Worm (Caenorhabditis elegans) whole organism, L1 larva: ENCODE data around the gene C42D8.1.

Experiments used
- C16A3.4 ChIP-seq: fragments of 150-350 bp; optimal IDR thresholded peaks from 2 replicates; lab custom pipeline; 2014; ENCODE audit warnings: missing biosample characterization, missing genetic modification characterization
- blmp-1 ChIP-seq: fragments of 150-350 bp; optimal IDR thresholded peaks from 2 replicates; lab custom pipeline; 2014; ENCODE audit warnings: missing biosample characterization, missing genetic modification characterization
- ceh-82 ChIP-seq, 3 experiments: fragments of 150-350 bp in 1 of 3; sonication (generic microtip) in 2 of 3; optimal IDR thresholded peaks; 2 replicates each; lab custom pipeline; 2014 to 2017; ENCODE audit warnings: missing biosample characterization in 3 of 3, missing genetic modification characterization in 3 of 3
- dpl-1 ChIP-seq, 3 experiments: fragments of 150-350 bp in 2 of 3; sonication (generic microtip) in 1 of 3; optimal IDR thresholded peaks; 2 replicates each; lab custom pipeline; 2014 to 2017; ENCODE audit warnings: missing biosample characterization in 3 of 3, missing genetic modification characterization in 3 of 3, missing genetic modification reagents in 3 of 3
- dsc-1 ChIP-seq: sonication (generic microtip); optimal IDR thresholded peaks from 2 replicates; lab custom pipeline; 2016; ENCODE audit warnings: mild to moderate bottlenecking, missing genetic modification characterization, missing compliant biosample characterization
- efl-1 ChIP-seq, 4 experiments: fragments of 150-350 bp; optimal IDR thresholded peaks in 3 of 4; peaks in 1 of 4; 1 replicate in 1 of 4; 2 replicates in 3 of 4; lab custom pipeline; 2014; ENCODE audit warnings: missing biosample characterization in 2 of 4, missing genetic modification characterization in 2 of 4, missing genetic modification reagents in 2 of 4
- elt-2 ChIP-seq: sonication (generic microtip); optimal IDR thresholded peaks from 2 replicates; lab custom pipeline; 2016; ENCODE audit warnings: missing genetic modification characterization, mild to moderate bottlenecking, inconsistent platforms, missing compliant biosample characterization, missing genetic modification reagents
- elt-3 ChIP-seq, 6 experiments: fragments of 150-350 bp in 1 of 6; sonication (generic microtip); optimal IDR thresholded peaks; 2 replicates each; lab custom pipeline; 2017 to 2018; ENCODE audit warnings: missing biosample characterization in 6 of 6, missing genetic modification characterization in 6 of 6, inconsistent platforms in 1 of 6
- fkh-10 ChIP-seq: sonication (generic microtip); optimal IDR thresholded peaks from 2 replicates; lab custom pipeline; 2017; ENCODE audit warnings: missing biosample characterization, missing genetic modification reagents, missing genetic modification characterization
- jun-1 ChIP-seq: fragments of 150-350 bp; optimal IDR thresholded peaks from 2 replicates; lab custom pipeline; 2014; ENCODE audit warnings: missing biosample characterization, missing genetic modification reagents, missing genetic modification characterization
- lin-14 ChIP-seq: fragments of 200-800 bp; sonication (Bioruptor generic); optimal IDR thresholded peaks from 2 replicates; lab custom pipeline; 2018; ENCODE audit warnings: mild to moderate bottlenecking, missing genetic modification characterization, moderate library complexity, missing compliant biosample characterization
- lin-35 ChIP-seq, 2 experiments: fragments of 150-350 bp; optimal IDR thresholded peaks; 2 replicates each; lab custom pipeline; 2014; ENCODE audit warnings: missing biosample characterization in 2 of 2, missing genetic modification characterization in 2 of 2, missing genetic modification reagents in 2 of 2
- lir-3 ChIP-seq: sonication (generic microtip); optimal IDR thresholded peaks from 2 replicates; lab custom pipeline; 2016; ENCODE audit warnings: mild to moderate bottlenecking, missing genetic modification characterization, moderate library complexity, missing compliant biosample characterization; ENCODE audit not compliant: poor library complexity
- lsy-2 ChIP-seq, 2 experiments: fragments of 150-350 bp; optimal IDR thresholded peaks; 2 replicates each; lab custom pipeline; 2014; ENCODE audit warnings: missing biosample characterization in 2 of 2, missing genetic modification characterization in 2 of 2
- mdl-1 ChIP-seq, 2 experiments: fragments of 150-350 bp; optimal IDR thresholded peaks; 2 replicates each; lab custom pipeline; 2014 to 2017; ENCODE audit warnings: missing biosample characterization in 2 of 2, missing genetic modification characterization in 2 of 2, inconsistent platforms in 1 of 2
- mep-1 ChIP-seq: fragments of 150-350 bp; optimal IDR thresholded peaks from 2 replicates; lab custom pipeline; 2014; ENCODE audit warnings: missing biosample characterization, missing genetic modification characterization
- nhr-20 ChIP-seq: sonication (generic microtip); optimal IDR thresholded peaks from 2 replicates; lab custom pipeline; 2016; ENCODE audit warnings: mild to moderate bottlenecking, missing genetic modification characterization, missing compliant biosample characterization
- nhr-237 ChIP-seq: fragments of 150-350 bp; optimal IDR thresholded peaks from 2 replicates; lab custom pipeline; 2014; ENCODE audit warnings: missing biosample characterization, missing genetic modification characterization
- nhr-28 ChIP-seq: fragments of 150-350 bp; optimal IDR thresholded peaks from 2 replicates; lab custom pipeline; 2014; ENCODE audit warnings: missing biosample characterization, missing genetic modification characterization
- nhr-47 ChIP-seq: sonication (generic microtip); optimal IDR thresholded peaks from 2 replicates; lab custom pipeline; 2016; ENCODE audit warnings: mild to moderate bottlenecking, missing genetic modification characterization, moderate library complexity, missing compliant biosample characterization
- nhr-71 ChIP-seq: sonication (generic microtip); optimal IDR thresholded peaks from 2 replicates; lab custom pipeline; 2016; ENCODE audit warnings: mild to moderate bottlenecking, missing genetic modification characterization, moderate library complexity, missing compliant biosample characterization
- nhr-77 ChIP-seq: fragments of 150-350 bp; optimal IDR thresholded peaks from 2 replicates; lab custom pipeline; 2014; ENCODE audit warnings: missing biosample characterization, missing genetic modification characterization
- nhr-85 ChIP-seq: sonication (generic microtip); peaks from one replicate; lab custom pipeline; 2016; ENCODE audit warnings: missing genetic modification characterization, inconsistent platforms, missing compliant biosample characterization
- nhr-90 ChIP-seq: sonication (generic microtip); optimal IDR thresholded peaks from 2 replicates; lab custom pipeline; 2016; ENCODE audit warnings: mild to moderate bottlenecking, missing genetic modification characterization, missing compliant biosample characterization; ENCODE audit not compliant: poor library complexity
- pax-3 ChIP-seq: fragments of 200-800 bp; sonication (Bioruptor generic); optimal IDR thresholded peaks from 2 replicates; lab custom pipeline; 2018; ENCODE audit warnings: mild to moderate bottlenecking, missing genetic modification characterization, moderate library complexity, missing compliant biosample characterization
- pqm-1 ChIP-seq: sonication (generic microtip); optimal IDR thresholded peaks from 3 replicates; lab custom pipeline; 2017; ENCODE audit warnings: missing biosample characterization, missing genetic modification characterization
- rnt-1 ChIP-seq: sonication (generic microtip); optimal IDR thresholded peaks from 2 replicates; lab custom pipeline; 2016; ENCODE audit warnings: mild to moderate bottlenecking, missing genetic modification characterization, moderate library complexity, missing compliant biosample characterization
- snu-23 ChIP-seq: sonication (generic microtip); optimal IDR thresholded peaks from 2 replicates; lab custom pipeline; 2016; ENCODE audit warnings: missing genetic modification characterization, missing compliant biosample characterization
- sox-4 ChIP-seq: sonication (generic microtip); optimal IDR thresholded peaks from 2 replicates; lab custom pipeline; 2016; ENCODE audit warnings: missing genetic modification characterization, missing compliant biosample characterization
- tbx-2 ChIP-seq: sonication (generic microtip); optimal IDR thresholded peaks from 2 replicates; lab custom pipeline; 2016; ENCODE audit warnings: missing genetic modification characterization, missing compliant biosample characterization
- xbp-1 ChIP-seq: sonication (generic microtip); optimal IDR thresholded peaks from 2 replicates; lab custom pipeline; 2016; ENCODE audit warnings: missing genetic modification characterization, missing compliant biosample characterization

C42D8.1 gene

ce11 chrX:5109130-5109529 is at the start of gene C42D8.1:
C42D8.1 (plus strand) TSS chrX:5109506.
- TF ChIP-seq elt-2 (tag; lab: Kevin White, UChicago): peak; percentile 81
- no peak for TF ChIP-seq elt-3 (tag; optimal IDR thresholded peaks at IDR 0.05; lab: Kevin White, UChicago)

ce11 chrX:5060756-5061155 is 48.5 kb upstream of the C42D8.1 start, which contains the start of gene C24H10.3:
C24H10.3 (plus strand) TSS chrX:5061056.
- TF ChIP-seq nhr-90: no peak
- TF ChIP-seq dsc-1 (tag; lab: Kevin White, UChicago): no peak
- no peak for TF ChIP-seq tbx-2 (tag; lab: Kevin White, UChicago)
- TF ChIP-seq nhr-237 (tag; lab: Kevin White, UChicago): no peak
- TF ChIP-seq mep-1 (tag; lab: Kevin White, UChicago): peak; percentile 25
- peak; percentile 41 for TF ChIP-seq blmp-1 (tag; lab: Kevin White, UChicago)
- TF ChIP-seq lin-14 (GFP tag; lab: Kevin White, UChicago): peak; percentile 13

ce11 chrX:5061763-5062162 is 47.5 kb upstream of the C42D8.1 start:
- TF ChIP-seq nhr-85 (tag; lab: Kevin White, UChicago) (peak; percentile 78), mep-1 (tag; lab: Kevin White, UChicago) (peak; percentile 18), pqm-1 (tag; lab: Kevin White, UChicago) (no peak), blmp-1 (tag; lab: Kevin White, UChicago) (peak; percentile 74)

ce11 chrX:5063750-5064652 is 45.3 kb upstream of the C42D8.1 start, which contains the start of gene C24H10.2:
C24H10.2 (plus strand) TSS chrX:5064602.
- TF ChIP-seq fkh-10: peak; percentile 48
- TF ChIP-seq sox-4 (tag; lab: Kevin White, UChicago): no peak
- TF ChIP-seq tbx-2 (tag; lab: Kevin White, UChicago): peak; percentile 1
- TF ChIP-seq mep-1 (tag; lab: Kevin White, UChicago): no peak
- TF ChIP-seq nhr-47: no peak
- peak; percentile 44 for TF ChIP-seq C16A3.4 (tag; lab: Kevin White, UChicago)
- peak in 1 of 2 experiments; percentile 32 for TF ChIP-seq lin-35 (GFP tag; optimal IDR thresholded peaks at IDR 0.05; lab: Kevin White, UChicago)
- TF ChIP-seq snu-23: peak; percentile 56
- peak; percentile 13 for TF ChIP-seq dsc-1 (tag; lab: Kevin White, UChicago)
- peak; percentile 2 for TF ChIP-seq nhr-77 (tag; lab: Kevin White, UChicago)
- peak; percentile 59 for TF ChIP-seq nhr-71 (tag; lab: Kevin White, UChicago)
- peak; percentile 34 for TF ChIP-seq nhr-20 (tag; lab: Kevin White, UChicago)
- peak; percentile 15 for TF ChIP-seq blmp-1 (tag; lab: Kevin White, UChicago)
- TF ChIP-seq rnt-1: peak; percentile 56
- TF ChIP-seq dpl-1 (GFP tag; optimal IDR thresholded peaks at IDR 0.05; lab: Kevin White, UChicago): peak in 1 of 3 experiments; percentile 20
- no peak for TF ChIP-seq lir-3 (tag; lab: Kevin White, UChicago)
- TF ChIP-seq mdl-1 (tag; optimal IDR thresholded peaks at IDR 0.05; lab: Kevin White, UChicago): peak in 1 of 2 experiments; percentile 7
- TF ChIP-seq efl-1 (optimal IDR thresholded peaks at IDR 0.05; lab: Kevin White, UChicago): peak in 1 of 2 experiments; percentile 4
- peak in 1 of 2 experiments; percentile 3 for TF ChIP-seq efl-1 (GFP tag; optimal IDR thresholded peaks at IDR 0.05 in 1 of 2; lab: Kevin White, UChicago)
- TF ChIP-seq ceh-82 (tag; optimal IDR thresholded peaks at IDR 0.05; lab: Kevin White, UChicago): peak in 1 of 3 experiments; percentile 42
- no peak for TF ChIP-seq pax-3 (tag; lab: Kevin White, UChicago)
- peak; percentile 83 for TF ChIP-seq lin-14 (GFP tag; lab: Kevin White, UChicago)
- TF ChIP-seq nhr-28: no peak
- peak; percentile 9 for TF ChIP-seq jun-1
- peak; percentile 55 for TF ChIP-seq elt-2 (tag; lab: Kevin White, UChicago)
- TF ChIP-seq xbp-1: peak; percentile 14
- no peak for TF ChIP-seq nhr-90
- TF ChIP-seq lsy-2 (tag; optimal IDR thresholded peaks at IDR 0.05; lab: Kevin White, UChicago): peak in 1 of 2 experiments; percentile 48
